Worm (Caenorhabditis elegans) whole organism, L1 larva: ENCODE measurements around the gene nhr-260.
A peak's percentile ranks its signal among the peaks of the same experiment; 100 is the strongest.

Experiments used
- Y116A8C.19 ChIP-seq: sonication (generic microtip); optimal IDR thresholded peaks from 2 replicates; lab custom pipeline; 2016; ENCODE audit warnings: missing compliant biosample characterization, missing genetic modification characterization, borderline replicate concordance
- aha-1 ChIP-seq: fragments of 150-350 bp; optimal IDR thresholded peaks from 2 replicates; lab custom pipeline; 2014; ENCODE audit warnings: missing biosample characterization, missing genetic modification characterization
- alr-1 ChIP-seq: fragments of 200-800 bp; sonication (Bioruptor generic); optimal IDR thresholded peaks from 2 replicates; lab custom pipeline; 2018; ENCODE audit warnings: borderline replicate concordance, mild to moderate bottlenecking, missing genetic modification characterization, missing compliant biosample characterization
- aly-2 ChIP-seq: fragments of 150-350 bp; optimal IDR thresholded peaks from 2 replicates; lab custom pipeline; 2014; ENCODE audit warnings: missing biosample characterization, missing genetic modification characterization
- ama-1 ChIP-seq: fragments of 150-350 bp; optimal IDR thresholded peaks from 2 replicates; lab custom pipeline; 2014
- ceh-63 ChIP-seq: fragments of 200-800 bp; sonication (Bioruptor generic); optimal IDR thresholded peaks from 2 replicates; lab custom pipeline; 2018; ENCODE audit warnings: mild to moderate bottlenecking, missing genetic modification characterization, missing compliant biosample characterization
- ceh-8 ChIP-seq: fragments of 200-800 bp; sonication (Bioruptor generic); optimal IDR thresholded peaks from 2 replicates; lab custom pipeline; 2018; ENCODE audit warnings: mild to moderate bottlenecking, missing genetic modification characterization, moderate library complexity, missing compliant biosample characterization
- ceh-82 ChIP-seq, 3 experiments: fragments of 150-350 bp in 1 of 3; sonication (generic microtip) in 2 of 3; optimal IDR thresholded peaks; 2 replicates each; lab custom pipeline; 2014 to 2017; ENCODE audit warnings: missing biosample characterization in 3 of 3, missing genetic modification characterization in 3 of 3
- ces-1 ChIP-seq: fragments of 150-350 bp; optimal IDR thresholded peaks from 2 replicates; lab custom pipeline; 2014; ENCODE audit warnings: missing biosample characterization, missing genetic modification reagents, missing genetic modification characterization
- dsc-1 ChIP-seq: sonication (generic microtip); optimal IDR thresholded peaks from 2 replicates; lab custom pipeline; 2016; ENCODE audit warnings: mild to moderate bottlenecking, missing genetic modification characterization, missing compliant biosample characterization
- egl-13 ChIP-seq: sonication (generic microtip); optimal IDR thresholded peaks from 2 replicates; lab custom pipeline; 2016; ENCODE audit warnings: missing genotype, missing genetic modification reagents, missing genetic modification characterization, missing compliant biosample characterization
- elt-2 ChIP-seq: sonication (generic microtip); optimal IDR thresholded peaks from 2 replicates; lab custom pipeline; 2016; ENCODE audit warnings: missing genetic modification characterization, mild to moderate bottlenecking, inconsistent platforms, missing compliant biosample characterization, missing genetic modification reagents
- ets-5 ChIP-seq: fragments of 200-800 bp; sonication (Bioruptor generic); IDR thresholded peaks from 2 replicates; pipeline ENCODE4 v1.3.6; 2022; ENCODE audit warnings: missing genetic modification characterization, missing compliant biosample characterization
- fkh-10 ChIP-seq: sonication (generic microtip); optimal IDR thresholded peaks from 2 replicates; lab custom pipeline; 2017; ENCODE audit warnings: missing biosample characterization, missing genetic modification reagents, missing genetic modification characterization
- fkh-4 ChIP-seq: sonication (generic microtip); optimal IDR thresholded peaks from 2 replicates; lab custom pipeline; 2016; ENCODE audit warnings: missing compliant biosample characterization, missing genetic modification characterization, borderline replicate concordance
- fkh-8 ChIP-seq: sonication (generic microtip); optimal IDR thresholded peaks from 2 replicates; lab custom pipeline; 2016; ENCODE audit warnings: mild to moderate bottlenecking, missing genetic modification characterization, missing compliant biosample characterization
- grh-1 ChIP-seq: fragments of 200-800 bp; sonication (Bioruptor generic); IDR thresholded peaks from 2 replicates; pipeline ENCODE4 v1.3.6; 2022; ENCODE audit warnings: missing genetic modification reagents, missing genetic modification characterization, missing compliant biosample characterization
- hlh-17 ChIP-seq: fragments of 200-800 bp; sonication (Bioruptor generic); optimal IDR thresholded peaks from 2 replicates; lab custom pipeline; 2018; ENCODE audit warnings: missing genetic modification characterization, mild to moderate bottlenecking, missing compliant biosample characterization, moderate library complexity, borderline replicate concordance
- hlh-4 ChIP-seq: sonication (generic microtip); optimal IDR thresholded peaks from 2 replicates; lab custom pipeline; 2016; ENCODE audit warnings: mild to moderate bottlenecking, missing genetic modification characterization, missing compliant biosample characterization
- irx-1 ChIP-seq: sonication (generic microtip); optimal IDR thresholded peaks from 2 replicates; lab custom pipeline; 2016; ENCODE audit warnings: missing genetic modification characterization, missing compliant biosample characterization
- isw-1 ChIP-seq: fragments of 200-800 bp; sonication (Bioruptor generic); IDR thresholded peaks from 2 replicates; pipeline ENCODE4 v1.3.6; 2022; ENCODE audit warnings: missing genetic modification characterization, missing compliant biosample characterization
- jun-1 ChIP-seq: fragments of 150-350 bp; optimal IDR thresholded peaks from 2 replicates; lab custom pipeline; 2014; ENCODE audit warnings: missing biosample characterization, missing genetic modification reagents, missing genetic modification characterization
- lin-13 ChIP-seq: fragments of 150-350 bp; optimal IDR thresholded peaks from 2 replicates; lab custom pipeline; 2014; ENCODE audit warnings: missing biosample characterization, missing genetic modification reagents, missing genetic modification characterization
- lin-39 ChIP-seq: fragments of 150-350 bp; optimal IDR thresholded peaks from 2 replicates; lab custom pipeline; 2014; ENCODE audit warnings: missing biosample characterization, missing genetic modification reagents, missing genetic modification characterization
- lir-3 ChIP-seq: sonication (generic microtip); optimal IDR thresholded peaks from 2 replicates; lab custom pipeline; 2016; ENCODE audit warnings: mild to moderate bottlenecking, missing genetic modification characterization, moderate library complexity, missing compliant biosample characterization; ENCODE audit not compliant: poor library complexity
- lsy-2 ChIP-seq, 2 experiments: fragments of 150-350 bp; optimal IDR thresholded peaks; 2 replicates each; lab custom pipeline; 2014; ENCODE audit warnings: missing biosample characterization in 2 of 2, missing genetic modification characterization in 2 of 2
- mef-2 ChIP-seq: fragments of 150-350 bp; optimal IDR thresholded peaks from 2 replicates; lab custom pipeline; 2014; ENCODE audit warnings: missing biosample characterization, missing genetic modification characterization
- mep-1 ChIP-seq: fragments of 150-350 bp; optimal IDR thresholded peaks from 2 replicates; lab custom pipeline; 2014; ENCODE audit warnings: missing biosample characterization, missing genetic modification characterization
- nhr-11 ChIP-seq: fragments of 150-350 bp; optimal IDR thresholded peaks from 2 replicates; lab custom pipeline; 2014; ENCODE audit warnings: missing biosample characterization, missing genetic modification characterization
- nhr-12 ChIP-seq: sonication (generic microtip); optimal IDR thresholded peaks from 2 replicates; lab custom pipeline; 2017; ENCODE audit warnings: missing biosample characterization, missing genetic modification characterization
- nhr-20 ChIP-seq: sonication (generic microtip); optimal IDR thresholded peaks from 2 replicates; lab custom pipeline; 2016; ENCODE audit warnings: mild to moderate bottlenecking, missing genetic modification characterization, missing compliant biosample characterization
- nhr-237 ChIP-seq: fragments of 150-350 bp; optimal IDR thresholded peaks from 2 replicates; lab custom pipeline; 2014; ENCODE audit warnings: missing biosample characterization, missing genetic modification characterization
- nhr-47 ChIP-seq: sonication (generic microtip); optimal IDR thresholded peaks from 2 replicates; lab custom pipeline; 2016; ENCODE audit warnings: mild to moderate bottlenecking, missing genetic modification characterization, moderate library complexity, missing compliant biosample characterization
- nhr-71 ChIP-seq: sonication (generic microtip); optimal IDR thresholded peaks from 2 replicates; lab custom pipeline; 2016; ENCODE audit warnings: mild to moderate bottlenecking, missing genetic modification characterization, moderate library complexity, missing compliant biosample characterization
- nhr-77 ChIP-seq: fragments of 150-350 bp; optimal IDR thresholded peaks from 2 replicates; lab custom pipeline; 2014; ENCODE audit warnings: missing biosample characterization, missing genetic modification characterization
- nhr-90 ChIP-seq: sonication (generic microtip); optimal IDR thresholded peaks from 2 replicates; lab custom pipeline; 2016; ENCODE audit warnings: mild to moderate bottlenecking, missing genetic modification characterization, missing compliant biosample characterization; ENCODE audit not compliant: poor library complexity
- pqm-1 ChIP-seq: sonication (generic microtip); optimal IDR thresholded peaks from 3 replicates; lab custom pipeline; 2017; ENCODE audit warnings: missing biosample characterization, missing genetic modification characterization
- snpc-4 ChIP-seq: fragments of 150-350 bp; optimal IDR thresholded peaks from 2 replicates; lab custom pipeline; 2014; ENCODE audit warnings: missing biosample characterization, missing genetic modification characterization
- snu-23 ChIP-seq: sonication (generic microtip); optimal IDR thresholded peaks from 2 replicates; lab custom pipeline; 2016; ENCODE audit warnings: missing genetic modification characterization, missing compliant biosample characterization
- sox-4 ChIP-seq: sonication (generic microtip); optimal IDR thresholded peaks from 2 replicates; lab custom pipeline; 2016; ENCODE audit warnings: missing genetic modification characterization, missing compliant biosample characterization
- sptf-1 ChIP-seq: fragments of 150-350 bp; optimal IDR thresholded peaks from 2 replicates; lab custom pipeline; 2014; ENCODE audit warnings: missing biosample characterization, missing genetic modification characterization
- sup-37 ChIP-seq: fragments of 200-800 bp; sonication (Bioruptor generic); optimal IDR thresholded peaks from 2 replicates; lab custom pipeline; 2018; ENCODE audit warnings: mild to moderate bottlenecking, missing genetic modification characterization, missing compliant biosample characterization
- swsn-7 ChIP-seq: sonication (generic microtip); optimal IDR thresholded peaks from 2 replicates; lab custom pipeline; 2016; ENCODE audit warnings: missing genetic modification characterization, missing compliant biosample characterization
- tbx-2 ChIP-seq: sonication (generic microtip); optimal IDR thresholded peaks from 2 replicates; lab custom pipeline; 2016; ENCODE audit warnings: missing genetic modification characterization, missing compliant biosample characterization
- unc-98 ChIP-seq: fragments of 200-800 bp; sonication (Bioruptor generic); IDR thresholded peaks from 2 replicates; pipeline ENCODE4 v1.3.6; 2022; ENCODE audit warnings: missing genetic modification characterization, missing compliant biosample characterization
- vab-15 ChIP-seq: sonication (generic microtip); optimal IDR thresholded peaks from 2 replicates; lab custom pipeline; 2017; ENCODE audit warnings: missing genotype, mild to moderate bottlenecking, missing genetic modification characterization, missing compliant biosample characterization
- xbp-1 ChIP-seq: sonication (generic microtip); optimal IDR thresholded peaks from 2 replicates; lab custom pipeline; 2016; ENCODE audit warnings: missing genetic modification characterization, missing compliant biosample characterization
- zag-1 ChIP-seq: fragments of 150-350 bp; optimal IDR thresholded peaks from 2 replicates; lab custom pipeline; 2014; ENCODE audit warnings: missing biosample characterization, missing genetic modification characterization

The nhr-260 gene

ce11 chrV:1474486-1475125 lies 36.8 kb downstream of the nhr-260 start, which contains the start of the genes F53E2.2 and unc-60 (continued):
- no peak for TF ChIP-seq zag-1 (tag; lab: Kevin White, UChicago)
- peak; percentile 44 for TF ChIP-seq xbp-1
- no peak for TF ChIP-seq lin-39 (tag; lab: Kevin White, UChicago)
- peak; percentile 80 for TF ChIP-seq snu-23 (GFP tag; lab: Kevin White, UChicago)
- TF ChIP-seq ceh-63 = no peak
- no peak for TF ChIP-seq sox-4 (tag; lab: Kevin White, UChicago)
- no peak for TF ChIP-seq snpc-4 (tag; lab: Kevin White, UChicago)
- TF ChIP-seq sup-37 (GFP tag; lab: Kevin White, UChicago) = no peak
- no peak for TF ChIP-seq grh-1 (GFP tag; lab: Robert Waterston, UW)
- peak; percentile 60 for TF ChIP-seq swsn-7 (tag; lab: Kevin White, UChicago)
- peak; percentile 25 for TF ChIP-seq nhr-90 (tag; lab: Kevin White, UChicago)
- TF ChIP-seq vab-15 (tag; lab: Kevin White, UChicago) = no peak
- no peak for TF ChIP-seq alr-1 (tag; lab: Kevin White, UChicago)
- TF ChIP-seq hlh-17 (GFP tag; lab: Kevin White, UChicago) = no peak
- no peak for TF ChIP-seq hlh-4 (tag; lab: Kevin White, UChicago)
- no peak for TF ChIP-seq aly-2
- peak; percentile 45 for TF ChIP-seq fkh-8 (tag; lab: Kevin White, UChicago)
- TF ChIP-seq lin-13 (GFP tag; lab: Kevin White, UChicago) = peak; percentile 34
- TF ChIP-seq fkh-10 (GFP tag; lab: Kevin White, UChicago) = no peak
- TF ChIP-seq fkh-4 (tag; lab: Kevin White, UChicago) = no peak
- TF ChIP-seq nhr-20 (tag; lab: Kevin White, UChicago) = peak; percentile 40
- no peak for TF ChIP-seq mef-2 (tag; lab: Kevin White, UChicago)
- TF ChIP-seq unc-98 (GFP tag; lab: Robert Waterston, UW) = no peak
- no peak for TF ChIP-seq lir-3 (tag; lab: Kevin White, UChicago)
- peak; percentile 72 for TF ChIP-seq nhr-47 (tag; lab: Kevin White, UChicago)
- no peak for TF ChIP-seq Y116A8C.19
- no peak for TF ChIP-seq ceh-8
- no peak for TF ChIP-seq nhr-11 (tag; lab: Kevin White, UChicago)
- peak; percentile 68 for TF ChIP-seq jun-1
- TF ChIP-seq mep-1 (tag; lab: Kevin White, UChicago) = peak; percentile 59
- TF ChIP-seq pqm-1 (tag; lab: Kevin White, UChicago) = no peak
- peak; percentile 59 for TF ChIP-seq nhr-77 (tag; lab: Kevin White, UChicago)
- TF ChIP-seq egl-13 = no peak
- no peak for TF ChIP-seq ces-1 (GFP tag; lab: Kevin White, UChicago)
- no peak for TF ChIP-seq aha-1
- TF ChIP-seq ama-1 (lab: Kevin White, UChicago) = no peak
- TF ChIP-seq nhr-237 (tag; lab: Kevin White, UChicago) = no peak
- no peak for TF ChIP-seq sptf-1
- peak; percentile 5 for TF ChIP-seq elt-2 (tag; lab: Kevin White, UChicago)
- peak in 2 of 3 experiments; percentile 69 to 78 for TF ChIP-seq ceh-82 (tag; optimal IDR thresholded peaks at IDR 0.05; lab: Kevin White, UChicago)
- peak; percentile 68 for TF ChIP-seq tbx-2 (tag; lab: Kevin White, UChicago)
- TF ChIP-seq irx-1 (tag; lab: Kevin White, UChicago) = peak; percentile 29
- TF ChIP-seq isw-1 (GFP tag; lab: Robert Waterston, UW) = peak; percentile 30; the same call in 1 of the 2 replicates
- TF ChIP-seq ets-5 (GFP tag; lab: Robert Waterston, UW) = no peak
- no peak for TF ChIP-seq nhr-12 (tag; lab: Kevin White, UChicago)
- peak; percentile 15 to 56 for TF ChIP-seq lsy-2 (tag; optimal IDR thresholded peaks at IDR 0.05; lab: Kevin White, UChicago)
- peak; percentile 82 for TF ChIP-seq nhr-71
- TF ChIP-seq dsc-1 (tag; lab: Kevin White, UChicago) = peak; percentile 46
